Worm (Caenorhabditis elegans): ENCODE results near the gene F53F4.11.

F53F4.11 gene

DNA sequence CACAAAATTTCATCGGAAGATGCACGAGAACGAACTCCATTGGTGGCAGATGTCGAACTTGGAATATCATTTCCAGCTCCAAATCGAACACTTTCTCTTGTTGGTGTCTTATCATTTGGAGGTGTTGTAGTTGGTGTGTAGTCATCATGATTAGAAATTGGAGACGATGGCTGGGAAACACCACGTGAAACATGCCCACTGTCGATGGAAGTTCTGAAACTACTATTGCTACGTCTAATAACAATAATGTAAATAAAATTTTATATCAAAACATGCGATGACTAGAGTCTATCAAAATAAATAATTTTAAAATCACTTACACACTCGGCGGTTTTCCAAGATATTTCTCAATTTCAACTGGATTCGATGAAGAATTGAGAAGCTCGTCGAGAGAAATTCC lies 28.0 kb upstream of the F53F4.11 start:
- no peak for TF ChIP-seq hlh-15 (tag; optimal IDR thresholded peaks at IDR 0.05)
- no peak for TF ChIP-seq dve-1 (tag; optimal IDR thresholded peaks at IDR 0.05)
- no peak for TF ChIP-seq ceh-48 (tag; optimal IDR thresholded peaks at IDR 0.05)
- no peak for TF ChIP-seq ets-4 (tag; optimal IDR thresholded peaks at IDR 0.05)

DNA sequence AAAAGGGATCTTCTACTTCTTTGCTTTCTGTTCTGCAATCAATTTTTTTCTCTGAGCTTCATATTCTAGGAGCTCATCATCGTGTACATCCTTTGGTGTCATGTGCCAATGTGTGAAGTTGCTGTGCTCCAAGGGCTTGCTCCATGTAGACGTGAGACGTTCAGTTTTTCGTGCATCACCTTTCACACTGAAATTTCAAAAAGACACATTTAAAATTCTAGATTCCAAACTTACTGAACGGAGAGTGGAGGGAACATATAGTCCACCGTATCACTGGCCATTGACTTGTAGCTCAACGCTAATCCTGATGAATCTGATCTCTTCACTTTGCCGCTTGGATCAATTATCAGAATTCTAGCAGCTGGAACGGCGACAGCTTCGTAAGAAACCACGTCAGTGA lies 26.5 kb upstream of the F53F4.11 start:
- TF ChIP-seq unc-86 (tag; optimal IDR thresholded peaks at IDR 0.05) (no peak), odd-2 (tag; optimal IDR thresholded peaks at IDR 0.05) (no peak), ceh-34 (tag; optimal IDR thresholded peaks at IDR 0.05) (no peak), sdc-2 (tag; optimal IDR thresholded peaks at IDR 0.05) (no peak), madf-2 (tag; optimal IDR thresholded peaks at IDR 0.05) (no peak), ets-4 (tag; optimal IDR thresholded peaks at IDR 0.05) (no peak), unc-55 (GFP tag; optimal IDR thresholded peaks at IDR 0.05) (no peak), ttx-3 (tag; optimal IDR thresholded peaks at IDR 0.05) (no peak), ceh-48 (tag; optimal IDR thresholded peaks at IDR 0.05) (no peak), pax-1 (tag; optimal IDR thresholded peaks at IDR 0.05) (no peak), elt-4 (tag; optimal IDR thresholded peaks at IDR 0.05) (no peak), mec-3 (tag; optimal IDR thresholded peaks at IDR 0.05; ENCODE audit: borderline replicate concordance) (no peak), fkh-10 (GFP tag; optimal IDR thresholded peaks at IDR 0.05) (no peak), tbx-2 (tag; optimal IDR thresholded peaks at IDR 0.05) (no peak), zip-5 (tag; optimal IDR thresholded peaks at IDR 0.05) (no peak), ceh-18 (tag; optimal IDR thresholded peaks at IDR 0.05) (no peak), K09A11.1 (tag; optimal IDR thresholded peaks at IDR 0.05; ENCODE audit: insufficient read depth) (no peak), rnt-1 (tag; optimal IDR thresholded peaks at IDR 0.05) (no peak), C38D4.7 (GFP tag; optimal IDR thresholded peaks at IDR 0.05) (no peak)

DNA sequence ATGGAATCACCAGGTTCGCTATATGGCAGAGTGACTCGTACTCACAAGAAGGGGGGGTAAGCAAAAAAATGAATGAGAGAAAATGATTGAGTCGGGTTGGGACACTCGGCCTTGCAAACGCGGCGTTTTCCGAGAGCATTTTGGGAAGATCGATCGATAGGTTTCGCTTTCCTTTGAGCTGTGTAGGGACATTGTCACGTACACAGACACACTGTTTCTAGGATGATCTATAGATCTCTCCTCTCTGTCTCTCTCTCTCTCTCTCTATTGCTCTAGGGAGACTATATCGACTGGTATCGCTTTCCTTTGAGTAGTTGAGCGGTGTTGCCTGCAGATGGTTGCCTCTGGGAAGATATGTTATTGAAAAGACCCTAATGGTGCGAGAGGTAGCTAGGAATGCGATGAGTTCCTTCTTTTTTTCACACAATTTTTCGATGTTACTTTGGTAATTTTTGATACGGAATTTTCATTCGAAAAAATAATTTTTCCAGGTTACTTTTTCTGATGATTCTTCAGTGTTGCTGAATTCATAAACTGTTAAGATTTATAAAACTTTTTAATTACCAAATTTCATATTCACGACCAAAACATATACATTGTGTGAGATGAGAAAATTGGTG lies 25.5 kb upstream of the F53F4.11 start, which contains the start of gene H37A05.4:
Gene H37A05.4 (minus strand): TSS at position 51 of the 620 bp plus-strand sequence.
- no peak for TF ChIP-seq ref-2 (tag; optimal IDR thresholded peaks at IDR 0.05)
- no peak for TF ChIP-seq ceh-30 (tag; optimal IDR thresholded peaks at IDR 0.05)
- TF ChIP-seq ahr-1 (tag; optimal IDR thresholded peaks at IDR 0.05) = no peak
- no peak for TF ChIP-seq elt-4 (tag; optimal IDR thresholded peaks at IDR 0.05)
- no peak for TF ChIP-seq sox-4 (tag; optimal IDR thresholded peaks at IDR 0.05)
- no peak for TF ChIP-seq nhr-232 (tag; optimal IDR thresholded peaks at IDR 0.05)
- no peak for TF ChIP-seq C08G9.2 (tag; optimal IDR thresholded peaks at IDR 0.05)
- no peak for TF ChIP-seq madf-2 (tag; optimal IDR thresholded peaks at IDR 0.05)
- no peak for TF ChIP-seq F13H6.1 (tag; optimal IDR thresholded peaks at IDR 0.05)
- TF ChIP-seq pax-1 (tag; optimal IDR thresholded peaks at IDR 0.05) = no peak
- TF ChIP-seq ztf-16 (tag; optimal IDR thresholded peaks at IDR 0.05) = no peak

DNA sequence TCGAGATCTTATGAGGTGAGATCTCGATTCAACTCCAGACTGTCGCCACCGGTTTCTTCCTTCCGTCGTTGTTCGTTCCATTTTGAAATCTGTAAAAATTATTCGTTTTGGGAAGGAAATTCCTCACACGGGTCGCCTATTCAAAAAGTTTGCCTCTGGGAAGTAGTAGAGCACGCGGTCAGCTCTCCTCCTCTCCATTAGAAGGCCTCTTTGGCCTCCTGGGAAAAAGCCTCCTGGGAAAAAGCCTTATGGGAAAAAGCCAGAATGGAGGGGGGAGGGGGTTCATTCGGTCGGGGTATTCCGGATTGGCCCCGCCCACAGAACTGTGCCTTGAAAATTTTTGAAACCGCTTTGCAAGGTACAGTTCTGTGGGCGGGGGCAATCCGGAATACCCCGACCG lies 23.3 kb upstream of the F53F4.11 start:
- TF ChIP-seq unc-3 (GFP tag; conservative IDR thresholded peaks at IDR 0.05) = 0 out of 2 replicates have a peak, but pooled peaks have one; percentile 11
- no peak for TF ChIP-seq unc-3 (tag; optimal IDR thresholded peaks at IDR 0.05)
- no peak for TF ChIP-seq ceh-9 (tag; optimal IDR thresholded peaks at IDR 0.05)

DNA sequence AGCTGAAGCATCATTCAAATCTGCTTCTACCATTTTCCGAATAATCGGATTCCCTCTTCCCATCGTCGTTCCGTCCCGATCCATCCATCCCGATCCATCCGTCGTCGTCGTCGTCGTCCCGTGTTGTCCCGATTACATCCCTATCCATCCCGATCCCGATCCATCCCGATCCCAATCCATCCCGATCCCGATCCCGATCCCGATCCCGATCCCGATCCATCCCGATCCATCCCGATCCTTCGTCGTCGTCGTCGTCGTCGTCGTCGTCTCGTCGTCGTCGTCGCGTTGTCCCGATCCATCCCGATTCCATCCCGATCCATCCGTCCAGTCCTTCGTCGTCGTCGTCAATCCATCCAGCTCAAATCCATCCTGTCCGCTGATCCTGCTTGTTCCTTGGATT lies 22.9 kb upstream of the F53F4.11 start:
- TF ChIP-seq K02D7.2 (tag; optimal IDR thresholded peaks at IDR 0.05) (no peak), dve-1 (tag; optimal IDR thresholded peaks at IDR 0.05) (no peak), ceh-6 (GFP tag; optimal IDR thresholded peaks at IDR 0.05) (no peak), nhr-232 (tag; optimal IDR thresholded peaks at IDR 0.05) (no peak), fkh-6 (tag; optimal IDR thresholded peaks at IDR 0.05) (no peak), elt-2 (tag; optimal IDR thresholded peaks at IDR 0.05) (no peak), pqm-1 (tag; optimal IDR thresholded peaks at IDR 0.05) (no peak), hlh-15 (tag; optimal IDR thresholded peaks at IDR 0.05) (no peak), ceh-48 (tag; optimal IDR thresholded peaks at IDR 0.05) (no peak), pag-3 (tag; optimal IDR thresholded peaks at IDR 0.05; ENCODE audit: borderline replicate concordance) (no peak), C38D4.7 (GFP tag; optimal IDR thresholded peaks at IDR 0.05) (no peak), unc-3 (GFP tag; conservative IDR thresholded peaks at IDR 0.05) (no peak), unc-3 (tag; optimal IDR thresholded peaks at IDR 0.05) (no peak), sox-2 (GFP tag; IDR thresholded peaks at IDR 0.05) (no peak), unc-86 (tag; optimal IDR thresholded peaks at IDR 0.05) (no peak), F13H6.1 (tag; optimal IDR thresholded peaks at IDR 0.05) (no peak)

Measured in whole organism, late embryonic.